Worm (Caenorhabditis elegans) whole organism, L3 larva: ENCODE results near the gene nlp-28.

Experiments used
- elt-1 ChIP-seq: fragments of 150-350 bp; optimal IDR thresholded peaks from 2 replicates; lab custom pipeline; 2014; ENCODE audit warnings: missing biosample characterization, missing genetic modification characterization
- eor-1 ChIP-seq, 2 experiments: fragments of 150-350 bp; optimal IDR thresholded peaks; 2 replicates each; lab custom pipeline; 2014 to 2018; ENCODE audit warnings: missing biosample characterization in 2 of 2, missing genetic modification characterization in 2 of 2
- fkh-10 ChIP-seq: sonication (generic microtip); optimal IDR thresholded peaks from 2 replicates; lab custom pipeline; 2017; ENCODE audit warnings: missing biosample characterization, missing genetic modification reagents, missing genetic modification characterization

ce11 chrV:3987616-3988015, at the start of gene nlp-28:
- TF ChIP-seq elt-1 (tag; lab: Kevin White, UChicago): no peak
- no peak for TF ChIP-seq fkh-10 (GFP tag; lab: Kevin White, UChicago)
- TF ChIP-seq eor-1 (tag; optimal IDR thresholded peaks at IDR 0.05; lab: Kevin White, UChicago): no peak
